Worm (Caenorhabditis elegans): ENCODE data around the gene T10H4.13.

T10H4.13 gene

DNA sequence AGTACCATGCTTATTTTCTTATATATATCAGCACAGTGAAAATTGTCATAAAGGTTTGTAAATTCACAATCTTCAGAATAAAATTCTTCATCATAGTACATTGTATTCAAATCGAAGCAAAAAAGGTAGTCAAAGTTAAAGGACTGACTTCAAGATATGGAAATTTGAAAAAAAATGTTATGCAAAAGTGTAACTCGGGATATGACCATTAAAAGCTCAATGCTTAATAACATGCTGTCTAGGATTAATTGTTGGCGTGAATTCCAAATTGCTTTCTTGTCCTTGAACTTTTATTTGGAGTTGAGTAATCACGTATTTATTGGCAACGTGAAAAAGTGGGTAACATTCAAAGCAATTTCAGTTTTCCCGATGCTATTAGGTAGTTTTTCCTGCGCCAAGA is 7.5 kb upstream of the T10H4.13 start, which contains the start of gene srw-16:
Gene srw-16, minus strand, starts transcription at position 101 of the 400 bp plus-strand sequence.
- TF ChIP-seq nhr-11 (tag; optimal IDR thresholded peaks at IDR 0.05) (no peak), unc-55 (GFP tag; optimal IDR thresholded peaks at IDR 0.05) (no peak), Y55F3AM.14 (GFP tag; optimal IDR thresholded peaks at IDR 0.05) (no peak), nhr-77 (tag; optimal IDR thresholded peaks at IDR 0.05) (no peak), skn-1 (tag; optimal IDR thresholded peaks at IDR 0.05) (no peak), nhr-12 (tag; optimal IDR thresholded peaks at IDR 0.05) (no peak), fos-1 (tag; optimal IDR thresholded peaks at IDR 0.05) (no peak), ama-1 (optimal IDR thresholded peaks at IDR 0.05) (no peak), R02D3.7 (tag; optimal IDR thresholded peaks at IDR 0.05) (no peak), crh-2 (tag; optimal IDR thresholded peaks at IDR 0.05) (no peak), ceh-16 (tag; optimal IDR thresholded peaks at IDR 0.05) (no peak), unc-62 (GFP tag; optimal IDR thresholded peaks at IDR 0.05) (no peak), nhr-10 (tag; optimal IDR thresholded peaks at IDR 0.05) (no peak), ztf-11 (tag; optimal IDR thresholded peaks at IDR 0.05) (no peak), nhr-237 (tag; optimal IDR thresholded peaks at IDR 0.05) (no peak), nhr-25 (tag; optimal IDR thresholded peaks at IDR 0.05) (no peak), egl-27 (tag; optimal IDR thresholded peaks at IDR 0.05) (no peak), aly-2 (tag; optimal IDR thresholded peaks at IDR 0.05) (no peak)

DNA sequence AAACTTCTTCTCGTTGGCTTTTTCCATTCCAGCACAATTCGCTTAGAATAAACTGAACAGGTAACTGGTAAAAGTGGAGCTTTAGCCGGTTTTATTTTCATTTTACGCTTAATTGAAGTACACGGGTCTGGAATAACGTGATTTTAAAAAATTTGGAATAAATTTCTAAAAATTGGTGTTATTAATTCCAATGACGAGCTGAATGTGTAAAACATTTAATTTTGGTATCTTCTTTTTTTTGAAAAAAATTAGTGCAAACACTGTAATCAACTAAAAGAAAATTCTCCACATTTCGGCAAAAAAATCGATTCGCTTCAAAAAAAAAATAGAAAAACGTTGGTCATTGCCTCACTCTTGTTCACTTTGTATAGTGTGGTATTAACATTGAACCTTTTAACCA is 5.0 kb upstream of the T10H4.13 start, which contains the start of gene T10H4.4:
Gene T10H4.4, minus strand, starts transcription at position 101 of the 400 bp plus-strand sequence.
- TF ChIP-seq mdl-1 (tag; optimal IDR thresholded peaks at IDR 0.05) (no peak), nhr-25 (tag; optimal IDR thresholded peaks at IDR 0.05) (no peak), R02D3.7 (tag; optimal IDR thresholded peaks at IDR 0.05) (no peak), nhr-21 (tag; optimal IDR thresholded peaks at IDR 0.05) (no peak), nhr-12 (tag; optimal IDR thresholded peaks at IDR 0.05) (no peak), peb-1 (tag; optimal IDR thresholded peaks at IDR 0.05) (no peak), alr-1 (tag; optimal IDR thresholded peaks at IDR 0.05) (no peak), unc-39 (tag; optimal IDR thresholded peaks at IDR 0.05) (no peak), Y55F3AM.14 (GFP tag; optimal IDR thresholded peaks at IDR 0.05) (no peak), ama-1 (optimal IDR thresholded peaks at IDR 0.05) (no peak), nhr-6 (tag; optimal IDR thresholded peaks at IDR 0.05) (no peak), ztf-1 (GFP tag; conservative IDR thresholded peaks at IDR 0.05) (no peak)

DNA sequence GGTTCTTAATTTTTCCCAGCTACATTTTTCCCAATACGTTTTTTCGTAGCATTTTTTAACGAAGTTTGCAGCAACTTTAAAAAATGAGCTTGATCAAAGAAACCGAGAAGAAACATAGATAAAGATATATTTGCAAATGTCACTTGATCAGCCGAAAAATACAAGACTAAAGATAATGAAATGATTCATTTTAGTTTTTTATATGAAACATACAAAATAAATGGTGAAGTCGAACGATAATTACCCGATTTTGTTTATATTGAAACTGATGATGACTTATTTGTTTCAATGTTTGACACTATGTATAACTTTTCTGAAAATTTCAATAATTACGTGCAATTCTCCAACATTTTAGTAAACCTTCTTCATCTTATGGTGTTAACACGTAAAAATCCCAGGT is 997 bp upstream of the T10H4.13 start, which contains the start of gene srw-22:
Gene srw-22, plus strand, starts transcription at position 301 of the 400 bp plus-strand sequence.
- TF ChIP-seq Y55F3AM.14 (GFP tag; optimal IDR thresholded peaks at IDR 0.05) (no peak), nhr-129 (tag; optimal IDR thresholded peaks at IDR 0.05) (no peak), ztf-11 (tag; optimal IDR thresholded peaks at IDR 0.05) (no peak), nhr-237 (tag; optimal IDR thresholded peaks at IDR 0.05) (no peak), ceh-16 (tag; optimal IDR thresholded peaks at IDR 0.05) (no peak), gmeb-1 (tag; optimal IDR thresholded peaks at IDR 0.05) (no peak), nhr-11 (tag; optimal IDR thresholded peaks at IDR 0.05) (no peak), alr-1 (tag; optimal IDR thresholded peaks at IDR 0.05) (no peak), C34F6.9 (tag; optimal IDR thresholded peaks at IDR 0.05) (no peak)

DNA sequence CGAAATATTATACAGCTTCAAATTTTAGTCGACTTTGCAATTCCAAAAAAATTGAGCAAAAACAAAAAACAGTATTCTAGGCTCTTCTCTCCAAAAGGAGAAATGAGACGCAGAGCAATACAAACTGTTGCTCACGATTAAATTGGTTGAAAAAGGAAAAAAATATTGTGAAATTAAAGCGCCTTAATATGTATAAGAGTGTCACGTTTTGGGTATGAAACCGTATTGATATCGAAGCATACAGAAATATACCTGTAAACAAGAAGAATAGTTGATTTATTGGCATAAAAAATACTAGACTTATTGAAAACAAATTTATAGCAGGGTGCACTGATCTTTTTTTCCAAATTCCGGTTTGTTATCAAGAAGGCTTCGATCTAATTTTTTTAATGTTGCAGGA is 1.5 kb downstream of the T10H4.13 start, which contains the start of gene M01B2.13:
Gene M01B2.13, minus strand, starts transcription at position 101 of the 400 bp plus-strand sequence.
- TF ChIP-seq ztf-4 (tag; optimal IDR thresholded peaks at IDR 0.05) (no peak), sma-9 (GFP tag; optimal IDR thresholded peaks at IDR 0.05) (no peak), sma-9 (tag; optimal IDR thresholded peaks at IDR 0.05) (no peak), ZK546.5 (tag; optimal IDR thresholded peaks at IDR 0.05) (no peak), mdl-1 (tag; optimal IDR thresholded peaks at IDR 0.05) (no peak), F13H6.1 (tag; optimal IDR thresholded peaks at IDR 0.05) (no peak), nhr-25 (tag; optimal IDR thresholded peaks at IDR 0.05) (no peak), sem-4 (tag; optimal IDR thresholded peaks at IDR 0.05) (no peak), nhr-23 (tag; optimal IDR thresholded peaks at IDR 0.05) (no peak), skn-1 (tag; optimal IDR thresholded peaks at IDR 0.05) (no peak), fos-1 (tag; optimal IDR thresholded peaks at IDR 0.05) (no peak), egl-27 (tag; optimal IDR thresholded peaks at IDR 0.05) (no peak), crh-2 (tag; optimal IDR thresholded peaks at IDR 0.05) (no peak), Y55F3AM.14 (GFP tag; optimal IDR thresholded peaks at IDR 0.05) (no peak), R02D3.7 (tag; optimal IDR thresholded peaks at IDR 0.05) (no peak), mbf-1 (tag; optimal IDR thresholded peaks at IDR 0.05) (no peak), nhr-129 (tag; optimal IDR thresholded peaks at IDR 0.05) (no peak), zag-1 (tag; optimal IDR thresholded peaks at IDR 0.05) (no peak)
